Fruit fly (Drosophila melanogaster) whole organism, embryonic: Measurements from ENCODE around the gene CG14270.

ENCODE experiments used
- CG10321 ChIP-seq: fragments of 200-800 bp; sonication (Bioruptor generic); IDR thresholded peaks from 2 replicates; pipeline ENCODE4 v1.3.6; 2022; ENCODE audit warnings: missing biosample characterization, missing genetic modification characterization
- CG11247 ChIP-seq: fragments of 200-800 bp; sonication (Bioruptor generic); IDR thresholded peaks from 2 replicates; pipeline ENCODE4 v1.3.6; 2022; ENCODE audit warnings: missing biosample characterization, missing genetic modification characterization
- CG12071 ChIP-seq: fragments of 200-800 bp; sonication (Bioruptor generic); optimal IDR thresholded peaks from 3 replicates; lab custom pipeline; 2018; ENCODE audit warnings: missing biosample characterization, mild to moderate bottlenecking, missing genetic modification characterization
- CG12155 ChIP-seq: fragments of 200-800 bp; sonication (Bioruptor generic); optimal IDR thresholded peaks from 3 replicates; lab custom pipeline; 2016; ENCODE audit warnings: missing biosample characterization, missing genetic modification characterization
- CG12219 ChIP-seq: fragments of 200-800 bp; sonication (Bioruptor generic); optimal IDR thresholded peaks from 3 replicates; lab custom pipeline; 2018; ENCODE audit warnings: missing biosample characterization, mild to moderate bottlenecking, missing genetic modification characterization
- CG12299 ChIP-seq: fragments of 200-800 bp; sonication (Bioruptor generic); optimal IDR thresholded peaks from 2 replicates; lab custom pipeline; 2018; ENCODE audit warnings: missing biosample characterization, mild to moderate bottlenecking, missing genetic modification characterization
- CG12659 ChIP-seq: fragments of 200-800 bp; sonication (Bioruptor generic); optimal IDR thresholded peaks from 3 replicates; lab custom pipeline; 2017; ENCODE audit warnings: mild to moderate bottlenecking, missing biosample characterization, missing genetic modification reagents, missing genetic modification characterization
- CG12769 ChIP-seq: fragments of 200-800 bp; sonication (Bioruptor generic); optimal IDR thresholded peaks from 2 replicates; lab custom pipeline; 2019; ENCODE audit warnings: missing biosample characterization, mild to moderate bottlenecking, missing genetic modification characterization, moderate library complexity
- CG14710 ChIP-seq: fragments of 200-800 bp; sonication (Bioruptor generic); optimal IDR thresholded peaks from 3 replicates; lab custom pipeline; 2019; ENCODE audit warnings: missing biosample characterization, mild to moderate bottlenecking, missing genetic modification characterization, moderate library complexity
- CG14965 ChIP-seq: fragments of 200-800 bp; sonication (Bioruptor generic); optimal IDR thresholded peaks from 2 replicates; lab custom pipeline; 2016; ENCODE audit warnings: missing biosample characterization, missing genetic modification characterization, borderline replicate concordance
- CG1647 ChIP-seq: fragments of 200-800 bp; sonication (Bioruptor generic); optimal IDR thresholded peaks from 3 replicates; lab custom pipeline; 2016; ENCODE audit warnings: missing biosample characterization, missing genetic modification characterization
- CG17328 ChIP-seq: fragments of 200-800 bp; sonication (Bioruptor generic); IDR thresholded peaks from 2 replicates; pipeline ENCODE4 v1.3.6; 2022; ENCODE audit warnings: missing biosample characterization, missing genetic modification characterization
- CG17385 ChIP-seq: fragments of 200-800 bp; sonication (Bioruptor generic); optimal IDR thresholded peaks from 3 replicates; lab custom pipeline; 2018; ENCODE audit warnings: missing biosample characterization, mild to moderate bottlenecking, missing genetic modification characterization
- CG17612 ChIP-seq: fragments of 200-800 bp; sonication (Bioruptor generic); IDR thresholded peaks from 2 replicates; pipeline ENCODE4 v1.3.6; 2022; ENCODE audit warnings: missing biosample characterization, missing genetic modification characterization
- CG18262 ChIP-seq: fragments of 200-800 bp; optimal IDR thresholded peaks from 3 replicates; lab custom pipeline; 2019; ENCODE audit warnings: missing biosample characterization, mild to moderate bottlenecking, missing genetic modification characterization, moderate library complexity
- CG18764 ChIP-seq: fragments of 200-800 bp; sonication (Bioruptor generic); optimal IDR thresholded peaks from 3 replicates; lab custom pipeline; 2016; ENCODE audit warnings: missing biosample characterization, missing genetic modification characterization
- CG6654 ChIP-seq: fragments of 200-800 bp; sonication (Bioruptor generic); optimal IDR thresholded peaks from 2 replicates; lab custom pipeline; 2017; ENCODE audit warnings: missing biosample characterization, mild to moderate bottlenecking, missing genetic modification characterization
- CG6854 ChIP-seq: fragments of 200-800 bp; sonication (Bioruptor generic); optimal IDR thresholded peaks from 3 replicates; lab custom pipeline; 2017; ENCODE audit warnings: missing biosample characterization, mild to moderate bottlenecking, missing genetic modification characterization
- CG7556 ChIP-seq: fragments of 200-800 bp; sonication (Bioruptor generic); optimal IDR thresholded peaks from 2 replicates; lab custom pipeline; 2017; ENCODE audit warnings: missing biosample characterization, mild to moderate bottlenecking, missing genetic modification characterization
- CG8359 ChIP-seq: fragments of 200-800 bp; sonication (Bioruptor generic); optimal IDR thresholded peaks from 2 replicates; lab custom pipeline; 2017; ENCODE audit warnings: missing biosample characterization, mild to moderate bottlenecking, missing genetic modification characterization, borderline replicate concordance
- CG8478 ChIP-seq: fragments of >200 bp; optimal IDR thresholded peaks from 2 replicates; lab custom pipeline; 2018
- CTCF ChIP-seq: fragments of 200-800 bp; sonication (Bioruptor generic); optimal IDR thresholded peaks from 2 replicates; lab custom pipeline; 2017; ENCODE audit warnings: missing biosample characterization, mild to moderate bottlenecking, missing genetic modification characterization, moderate library complexity
- Dfd ChIP-seq, 2 experiments: fragments of >200 bp; optimal IDR thresholded peaks; 2 replicates each; lab custom pipeline; 2017; ENCODE audit warnings: missing biosample characterization in 2 of 2, missing genetic modification characterization in 2 of 2
- Doc3 ChIP-seq: fragments of 200-800 bp; sonication (Bioruptor generic); IDR thresholded peaks from 3 replicates; pipeline ENCODE4 v1.3.6; 2022; ENCODE audit warnings: missing biosample characterization, missing genetic modification characterization; ENCODE audit not compliant: partially characterized antibody
- Ets65A ChIP-seq: fragments of 200-800 bp; sonication (Bioruptor generic); peaks from one replicate; lab custom pipeline; 2016; ENCODE audit warnings: missing biosample characterization, missing genetic modification characterization
- Fer3 ChIP-seq: fragments of 200-800 bp; sonication (Bioruptor generic); optimal IDR thresholded peaks from 2 replicates; lab custom pipeline; 2018; ENCODE audit warnings: missing biosample characterization, mild to moderate bottlenecking, missing genetic modification characterization, moderate library complexity
- Gsc ChIP-seq: fragments of 200-800 bp; sonication (Bioruptor generic); IDR thresholded peaks from 2 replicates; pipeline ENCODE4 v1.3.6; 2022; ENCODE audit warnings: missing biosample characterization, missing genetic modification characterization
- H2.0 ChIP-seq: fragments of 200-800 bp; sonication (Bioruptor generic); IDR thresholded peaks from 2 replicates; pipeline ENCODE4 v1.3.6; 2022; ENCODE audit warnings: missing biosample characterization, missing genetic modification characterization
- MTF-1 ChIP-seq: fragments of 200-800 bp; sonication (Bioruptor generic); optimal IDR thresholded peaks from 2 replicates; lab custom pipeline; 2018; ENCODE audit warnings: missing biosample characterization, mild to moderate bottlenecking, missing genetic modification characterization, borderline replicate concordance
- Mrtf ChIP-seq: fragments of 200-800 bp; sonication (Bioruptor generic); IDR thresholded peaks from 3 replicates; pipeline ENCODE4 v1.3.6; 2022; ENCODE audit warnings: missing biosample characterization, missing genetic modification characterization
- Opbp ChIP-seq: fragments of 200-800 bp; sonication (Bioruptor generic); IDR thresholded peaks from 3 replicates; pipeline ENCODE4 v1.3.6; 2022; ENCODE audit warnings: missing biosample characterization, missing genetic modification characterization; ENCODE audit not compliant: partially characterized antibody
- Ptx1 ChIP-seq: fragments of 200-800 bp; sonication (Bioruptor generic); IDR thresholded peaks from 2 replicates; pipeline ENCODE4 v1.3.6; 2022; ENCODE audit warnings: missing biosample characterization, missing genetic modification characterization
- Rfx ChIP-seq: fragments of 200-800 bp; sonication (Bioruptor generic); IDR thresholded peaks from 2 replicates; pipeline ENCODE4 v1.3.6; 2022; ENCODE audit warnings: missing biosample characterization, missing genetic modification characterization
- bowl ChIP-seq: fragments of 200-800 bp; sonication (Bioruptor generic); IDR thresholded peaks from 2 replicates; pipeline ENCODE4 v1.3.6; 2022; ENCODE audit warnings: missing biosample characterization, missing genetic modification characterization
- chm ChIP-seq: fragments of 200-800 bp; sonication (Bioruptor generic); IDR thresholded peaks from 2 replicates; pipeline ENCODE4 v1.3.6; 2022; ENCODE audit warnings: missing biosample characterization, missing genetic modification characterization
- corto ChIP-seq: fragments of 200-800 bp; sonication (Bioruptor generic); optimal IDR thresholded peaks from 2 replicates; lab custom pipeline; 2016; ENCODE audit warnings: missing biosample characterization, mild to moderate bottlenecking, missing genetic modification characterization, moderate library complexity
- crp ChIP-seq, 2 experiments: fragments of 200-800 bp; sonication (Bioruptor generic); optimal IDR thresholded peaks; 2 replicates in 1 of 2; 3 replicates in 1 of 2; lab custom pipeline; 2017; ENCODE audit warnings: missing biosample characterization in 2 of 2, missing genetic modification characterization in 2 of 2, mild to moderate bottlenecking in 1 of 2, moderate library complexity in 1 of 2
- dm ChIP-seq: fragments of 200-800 bp; sonication (Bioruptor generic); optimal IDR thresholded peaks from 3 replicates; lab custom pipeline; 2016; ENCODE audit warnings: missing biosample characterization, missing genetic modification characterization
- dmrt11E ChIP-seq: fragments of 200-800 bp; sonication (Bioruptor generic); optimal IDR thresholded peaks from 3 replicates; lab custom pipeline; 2018; ENCODE audit warnings: missing biosample characterization, mild to moderate bottlenecking, missing genetic modification characterization, moderate library complexity
- dmrt99B ChIP-seq: fragments of 200-800 bp; sonication (Bioruptor generic); optimal IDR thresholded peaks from 2 replicates; lab custom pipeline; 2018; ENCODE audit warnings: missing biosample characterization, mild to moderate bottlenecking, missing genetic modification characterization, moderate library complexity
- eve ChIP-seq, 2 experiments: fragments of >200 bp; optimal IDR thresholded peaks; 2 replicates each; lab custom pipeline; 2017; ENCODE audit warnings: missing biosample characterization in 2 of 2, missing genetic modification characterization in 2 of 2
- ind ChIP-seq: fragments of 200-800 bp; sonication (Bioruptor generic); optimal IDR thresholded peaks from 3 replicates; lab custom pipeline; 2016; ENCODE audit warnings: missing biosample characterization, missing genetic modification characterization
- insv ChIP-seq, 2 experiments: fragments of 200-800 bp; sonication (Bioruptor generic); optimal IDR thresholded peaks; 3 replicates each; lab custom pipeline; 2016 to 2018; ENCODE audit warnings: missing biosample characterization in 2 of 2, missing genetic modification characterization in 2 of 2
- lbe ChIP-seq: fragments of 200-800 bp; sonication (Bioruptor generic); optimal IDR thresholded peaks from 2 replicates; lab custom pipeline; 2016; ENCODE audit warnings: missing biosample characterization, mild to moderate bottlenecking, missing genetic modification characterization
- tll ChIP-seq, 2 experiments: fragments of 200-800 bp in 1 of 2; fragments of >200 bp in 1 of 2; sonication (Bioruptor generic) in 1 of 2; optimal IDR thresholded peaks; 2 replicates each; lab custom pipeline; 2017 to 2019; ENCODE audit warnings: missing biosample characterization in 2 of 2, missing genetic modification characterization in 2 of 2, mild to moderate bottlenecking in 1 of 2, moderate library complexity in 1 of 2
- trem ChIP-seq: fragments of 200-800 bp; optimal IDR thresholded peaks from 3 replicates; lab custom pipeline; 2019; ENCODE audit warnings: missing biosample characterization, mild to moderate bottlenecking, missing genetic modification characterization, moderate library complexity
- wek ChIP-seq: fragments of 200-800 bp; sonication (Bioruptor generic); optimal IDR thresholded peaks from 3 replicates; lab custom pipeline; 2018; ENCODE audit warnings: missing biosample characterization, mild to moderate bottlenecking, missing genetic modification characterization, moderate library complexity
- z ChIP-seq: fragments of 200-800 bp; sonication (Bioruptor generic); IDR thresholded peaks from 3 replicates; pipeline ENCODE4 v1.3.6; 2022; ENCODE audit warnings: missing biosample characterization, missing genetic modification characterization
- zfh2 ChIP-seq: fragments of 200-800 bp; sonication (Bioruptor generic); optimal IDR thresholded peaks from 2 replicates; lab custom pipeline; 2016; ENCODE audit warnings: missing biosample characterization, missing genetic modification characterization

Gene CG14270

DNA sequence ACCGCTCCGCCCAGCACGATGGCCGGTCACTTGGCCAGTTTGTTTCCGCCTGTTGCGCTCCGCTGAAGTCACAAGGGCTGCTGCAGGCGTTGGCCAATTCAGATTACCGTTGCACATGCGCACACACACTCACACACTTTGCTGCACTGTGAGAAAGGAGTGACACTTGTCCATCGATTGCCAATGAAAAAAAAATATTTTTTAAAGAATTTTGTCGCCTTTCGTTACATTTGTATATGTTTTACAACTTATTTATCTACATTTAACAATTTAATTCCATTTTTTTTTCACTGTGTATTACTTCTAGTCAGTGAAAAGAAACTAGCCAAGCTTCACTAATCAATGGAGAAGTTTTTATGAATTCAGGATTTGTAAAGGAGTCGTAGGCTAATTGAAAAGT, 9.2 kb downstream of the CG14270 start (continued):
- TF ChIP-seq dmrt11E (tag; lab: Kevin White, UChicago) (peak; percentile 55), dm (no peak), CG17385 (GFP tag; lab: Kevin White, UChicago) (peak; percentile 32), CG7556 (GFP tag; lab: Kevin White, UChicago) (peak; percentile 13), corto (GFP tag; lab: Kevin White, UChicago) (no peak), CG12299 (no peak), CG17328 (GFP tag; lab: Robert Waterston, UW) (peak; percentile 58; the same call in 1 of the 2 replicates), Opbp (GFP tag; lab: Robert Waterston, UW) (no peak), CG8478 (lab: Kevin White, UChicago) (no peak), chm (GFP tag; lab: Robert Waterston, UW) (no peak), CG18764 (GFP tag; lab: Kevin White, UChicago) (no peak), CG14965 (no peak), Mrtf (GFP tag; lab: Robert Waterston, UW) (no peak), H2.0 (peak; percentile 35; the same call in 1 of the 2 replicates), CTCF (no peak), eve (GFP tag; optimal IDR thresholded peaks at IDR 0.05; lab: Kevin White, UChicago) (no peak), Rfx (no peak), z (no peak), crp (GFP tag; optimal IDR thresholded peaks at IDR 0.05; lab: Kevin White, UChicago) (no peak), Fer3 (tag; lab: Kevin White, UChicago) (peak; percentile 8), CG6854 (GFP tag; lab: Kevin White, UChicago) (no peak), CG18262 (tag; lab: Kevin White, UChicago) (peak; percentile 51), Gsc (peak; percentile 22; the same call in 1 of the 2 replicates), Ptx1 (GFP tag; lab: Robert Waterston, UW) (peak; percentile 42), zfh2 (GFP tag; lab: Kevin White, UChicago) (no peak), CG17612 (GFP tag; lab: Robert Waterston, UW) (no peak)

DNA sequence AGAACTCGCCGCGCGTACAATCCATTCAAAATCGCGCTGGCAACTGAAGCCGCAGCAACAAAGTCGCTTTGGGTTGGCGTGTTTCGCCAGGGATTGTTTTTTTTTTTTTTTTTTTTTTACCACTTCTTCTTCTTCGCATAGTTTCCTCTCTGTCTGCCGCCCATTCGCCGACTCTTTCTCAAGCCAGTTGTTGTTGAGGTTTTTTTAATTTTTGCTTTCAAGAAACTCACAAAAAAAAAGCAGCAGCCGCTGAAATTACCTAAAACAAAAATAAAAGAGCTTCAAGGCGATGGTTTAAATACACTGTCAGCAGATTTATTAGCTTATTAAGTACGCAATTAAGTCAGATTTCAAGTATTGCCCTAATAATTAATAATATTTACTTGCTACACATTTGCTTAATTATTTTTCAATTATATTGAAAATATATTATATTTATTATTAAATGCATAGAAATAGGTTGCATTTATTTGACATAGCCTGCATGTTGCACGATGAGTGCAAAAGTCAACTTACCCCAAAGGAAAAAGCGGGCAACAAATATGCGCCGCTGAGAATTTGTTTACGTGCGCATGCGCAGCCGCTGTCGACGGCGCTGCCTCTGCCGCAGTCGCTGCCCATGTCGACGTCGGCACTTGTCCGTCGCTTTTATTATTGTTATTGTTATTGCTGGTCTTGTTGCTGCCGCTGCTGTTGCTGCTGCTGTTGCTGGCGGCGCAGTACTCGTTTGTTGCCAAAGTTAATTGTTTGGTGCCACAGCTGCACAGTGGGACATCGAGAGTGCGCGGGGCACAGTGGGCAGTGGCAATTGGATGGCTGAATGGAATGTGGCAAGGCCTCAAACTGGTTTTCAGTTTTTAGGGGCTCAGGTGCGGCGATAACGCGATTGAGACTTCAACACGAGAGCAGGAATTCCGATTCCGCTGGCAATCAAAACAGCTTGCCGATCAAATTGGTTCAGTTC, 10.4 kb downstream of the CG14270 start, which contains the start of gene CG12206:
CG12206 (minus strand) TSS at position 49 of the 964 bp plus-strand sequence.
- TF ChIP-seq CG10321 (no peak), Ets65A (GFP tag; lab: Kevin White, UChicago) (peak; percentile 74), CG12659 (GFP tag; lab: Kevin White, UChicago) (peak; percentile 41), CG6654 (GFP tag; lab: Kevin White, UChicago) (peak; percentile 25), Ptx1 (GFP tag; lab: Robert Waterston, UW) (peak; percentile 74), CG12071 (GFP tag; lab: Kevin White, UChicago) (no peak), trem (tag; lab: Kevin White, UChicago) (peak; percentile 8), lbe (GFP tag; lab: Kevin White, UChicago) (peak; percentile 20), Doc3 (GFP tag; lab: Robert Waterston, UW) (no peak), chm (GFP tag; lab: Robert Waterston, UW) (no peak), wek (GFP tag; lab: Kevin White, UChicago) (no peak), CG12219 (GFP tag; lab: Kevin White, UChicago) (no peak), CG11247 (peak; percentile 24; the same call in 1 of the 2 replicates), tll (GFP tag; optimal IDR thresholded peaks at IDR 0.05; lab: Kevin White, UChicago) (no peak), dmrt99B (tag; lab: Kevin White, UChicago) (peak; percentile 72), CG1647 (GFP tag; lab: Kevin White, UChicago) (no peak), CG8359 (GFP tag; lab: Kevin White, UChicago) (no peak), Dfd (GFP tag; optimal IDR thresholded peaks at IDR 0.05; lab: Kevin White, UChicago) (no peak), CG12155 (peak; percentile 12), CG14710 (tag; lab: Kevin White, UChicago) (peak; percentile 41), ind (GFP tag; lab: Kevin White, UChicago) (peak; percentile 48), CG12769 (tag; lab: Kevin White, UChicago) (no peak), bowl (GFP tag; lab: Robert Waterston, UW) (no peak), MTF-1 (GFP tag; lab: Kevin White, UChicago) (no peak), insv (GFP tag; optimal IDR thresholded peaks at IDR 0.05; lab: Kevin White, UChicago) (no peak)
